Worm (Caenorhabditis elegans) whole organism, L2 larva: ENCODE measurements around the gene C25G6.3.

Experiments
- C34F6.9 ChIP-seq: fragments of 150-350 bp; optimal IDR thresholded peaks from 2 replicates; lab custom pipeline; 2014; ENCODE audit warnings: missing biosample characterization, missing genetic modification characterization
- F13H6.1 ChIP-seq: sonication (generic microtip); optimal IDR thresholded peaks from 2 replicates; lab custom pipeline; 2016; ENCODE audit warnings: missing genetic modification characterization, missing compliant biosample characterization
- R02D3.7 ChIP-seq: fragments of 150-350 bp; optimal IDR thresholded peaks from 2 replicates; lab custom pipeline; 2014; ENCODE audit warnings: missing biosample characterization, missing genetic modification characterization
- ZK546.5 ChIP-seq: sonication (generic microtip); optimal IDR thresholded peaks from 2 replicates; lab custom pipeline; 2017; ENCODE audit warnings: missing biosample characterization, missing genetic modification characterization
- alr-1 ChIP-seq: fragments of 150-350 bp; optimal IDR thresholded peaks from 2 replicates; lab custom pipeline; 2014; ENCODE audit warnings: missing biosample characterization, missing genetic modification characterization
- aly-2 ChIP-seq: fragments of 150-350 bp; optimal IDR thresholded peaks from 2 replicates; lab custom pipeline; 2014; ENCODE audit warnings: missing biosample characterization, missing genetic modification characterization
- blmp-1 ChIP-seq: sonication (generic microtip); optimal IDR thresholded peaks from 2 replicates; lab custom pipeline; 2017; ENCODE audit warnings: missing genetic modification characterization, mild to moderate bottlenecking, missing compliant biosample characterization, antibody characterized with exemption, moderate library complexity; ENCODE audit not compliant: insufficient read depth
- ceh-16 ChIP-seq: fragments of 150-350 bp; optimal IDR thresholded peaks from 2 replicates; lab custom pipeline; 2014; ENCODE audit warnings: missing biosample characterization, missing genetic modification characterization
- dmd-4 ChIP-seq: sonication (generic microtip); optimal IDR thresholded peaks from 2 replicates; lab custom pipeline; 2017; ENCODE audit warnings: missing biosample characterization, missing genetic modification characterization
- elt-1 ChIP-seq: fragments of 150-350 bp; optimal IDR thresholded peaks from 2 replicates; lab custom pipeline; 2014; ENCODE audit warnings: missing biosample characterization, missing genetic modification characterization
- fos-1 ChIP-seq: fragments of 150-350 bp; optimal IDR thresholded peaks from 2 replicates; lab custom pipeline; 2014; ENCODE audit warnings: missing biosample characterization, missing genetic modification characterization
- gmeb-1 ChIP-seq: fragments of 150-350 bp; optimal IDR thresholded peaks from 2 replicates; lab custom pipeline; 2014; ENCODE audit warnings: missing biosample characterization, missing genetic modification characterization
- lin-11 ChIP-seq: fragments of 150-350 bp; sonication (generic microtip); optimal IDR thresholded peaks from 2 replicates; lab custom pipeline; 2014; ENCODE audit warnings: missing biosample characterization, missing genetic modification characterization, inconsistent platforms, mixed read lengths
- lin-13 ChIP-seq: fragments of 150-350 bp; optimal IDR thresholded peaks from 2 replicates; lab custom pipeline; 2014; ENCODE audit warnings: missing biosample characterization, missing genetic modification reagents, missing genetic modification characterization
- lin-39 ChIP-seq: fragments of 150-350 bp; optimal IDR thresholded peaks from 2 replicates; lab custom pipeline; 2014; ENCODE audit warnings: missing biosample characterization, missing genetic modification reagents, missing genetic modification characterization
- lsy-2 ChIP-seq, 2 experiments: fragments of 150-350 bp in 1 of 2; sonication (generic microtip) in 1 of 2; optimal IDR thresholded peaks; 2 replicates each; lab custom pipeline; 2014 to 2017; ENCODE audit warnings: missing biosample characterization in 2 of 2, missing genetic modification characterization in 2 of 2
- mbf-1 ChIP-seq: sonication (generic microtip); optimal IDR thresholded peaks from 2 replicates; lab custom pipeline; 2017; ENCODE audit warnings: missing biosample characterization, missing genetic modification characterization
- nhr-10 ChIP-seq: sonication (generic microtip); optimal IDR thresholded peaks from 2 replicates; lab custom pipeline; 2017; ENCODE audit warnings: missing biosample characterization, missing genetic modification characterization
- nhr-12 ChIP-seq: fragments of 150-350 bp; optimal IDR thresholded peaks from 2 replicates; lab custom pipeline; 2014; ENCODE audit warnings: missing biosample characterization, missing genetic modification characterization
- nhr-23 ChIP-seq: fragments of 150-350 bp; optimal IDR thresholded peaks from 2 replicates; lab custom pipeline; 2014; ENCODE audit warnings: missing biosample characterization, missing genetic modification reagents, missing genetic modification characterization
- nhr-237 ChIP-seq: fragments of 150-350 bp; optimal IDR thresholded peaks from 2 replicates; lab custom pipeline; 2014; ENCODE audit warnings: missing biosample characterization, missing genetic modification characterization
- nhr-25 ChIP-seq: fragments of 150-350 bp; sonication (generic microtip); optimal IDR thresholded peaks from 3 replicates; lab custom pipeline; 2014; ENCODE audit warnings: missing biosample characterization, missing genetic modification characterization
- nhr-77 ChIP-seq: fragments of 150-350 bp; optimal IDR thresholded peaks from 2 replicates; lab custom pipeline; 2014; ENCODE audit warnings: missing biosample characterization, missing genetic modification characterization
- sem-4 ChIP-seq: fragments of 150-350 bp; optimal IDR thresholded peaks from 2 replicates; lab custom pipeline; 2014; ENCODE audit warnings: missing biosample characterization, missing genetic modification reagents, missing genetic modification characterization
- sma-9 ChIP-seq, 2 experiments: fragments of 150-350 bp in 1 of 2; sonication (generic microtip) in 1 of 2; optimal IDR thresholded peaks; 2 replicates each; lab custom pipeline; 2014 to 2016; ENCODE audit warnings: missing genetic modification characterization in 2 of 2, mild to moderate bottlenecking in 1 of 2, missing biosample characterization in 1 of 2, missing compliant biosample characterization in 1 of 2, missing genetic modification reagents in 1 of 2, moderate library complexity in 1 of 2
- snpc-4 ChIP-seq: fragments of 150-350 bp; optimal IDR thresholded peaks from 2 replicates; lab custom pipeline; 2014; ENCODE audit warnings: missing biosample characterization, missing genetic modification characterization
- unc-39 ChIP-seq: fragments of 150-350 bp; optimal IDR thresholded peaks from 2 replicates; lab custom pipeline; 2014; ENCODE audit warnings: missing biosample characterization, missing genetic modification characterization
- zag-1 ChIP-seq: fragments of 150-350 bp; optimal IDR thresholded peaks from 2 replicates; lab custom pipeline; 2014; ENCODE audit warnings: missing biosample characterization, missing genetic modification characterization
- ztf-11 ChIP-seq: sonication (generic microtip); optimal IDR thresholded peaks from 2 replicates; lab custom pipeline; 2017; ENCODE audit warnings: missing biosample characterization, missing genetic modification characterization
- ztf-4 ChIP-seq: fragments of 150-350 bp; optimal IDR thresholded peaks from 2 replicates; lab custom pipeline; 2014; ENCODE audit warnings: missing biosample characterization, missing genetic modification characterization

The C25G6.3 gene

DNA sequence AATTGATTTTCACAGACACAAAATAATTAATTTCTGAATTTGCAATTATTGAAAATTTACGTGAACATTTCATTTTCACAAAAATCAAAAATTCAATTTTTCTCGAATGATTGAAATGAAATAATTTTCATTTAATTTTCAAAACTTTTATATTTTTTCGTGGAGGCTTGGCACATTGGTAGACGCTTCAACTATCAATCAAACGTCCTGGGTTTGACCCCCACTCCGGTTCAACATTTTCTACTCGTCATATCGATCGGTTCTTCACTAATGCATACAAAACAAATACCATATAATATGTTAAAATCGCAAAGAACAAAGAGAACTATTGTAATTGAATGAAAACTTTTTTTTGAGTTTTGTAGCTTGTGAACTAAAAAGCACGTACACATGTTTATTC is 30.8 kb downstream of the C25G6.3 start:
- no peak for TF ChIP-seq gmeb-1 (tag; lab: Kevin White, UChicago)
- no peak for TF ChIP-seq alr-1
- TF ChIP-seq aly-2 (tag; lab: Kevin White, UChicago) = no peak
- TF ChIP-seq F13H6.1 = no peak
- TF ChIP-seq ceh-16 (tag; lab: Kevin White, UChicago) = no peak
- TF ChIP-seq mbf-1 = no peak

DNA sequence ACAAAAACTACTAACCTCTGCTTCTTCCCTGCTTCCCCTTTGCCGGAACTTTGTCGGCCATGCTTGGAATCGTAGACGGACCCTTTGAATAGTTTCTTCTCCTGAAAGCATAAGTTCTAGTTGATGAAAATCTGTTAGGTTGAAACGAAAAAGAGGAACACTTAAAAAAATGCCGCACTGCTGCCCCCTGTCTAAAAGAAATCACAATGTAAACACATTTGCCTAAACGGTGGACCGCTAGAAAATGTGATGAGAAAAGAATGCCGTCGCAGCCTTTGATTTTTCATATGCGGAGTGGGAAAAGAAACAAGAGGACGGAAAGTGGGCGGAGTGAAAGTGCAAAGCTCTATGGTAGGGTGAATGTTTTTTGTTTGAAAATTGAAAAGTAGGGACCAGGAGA is 32.7 kb downstream of the C25G6.3 start, which contains the start of gene T13G4.7:
TSS of gene T13G4.7 (minus strand) at position 101 of the 400 bp plus-strand sequence.
- TF ChIP-seq ZK546.5 (tag; lab: Kevin White, UChicago) = no peak
- no peak for TF ChIP-seq zag-1
- TF ChIP-seq gmeb-1 (tag; lab: Kevin White, UChicago) = no peak
- TF ChIP-seq lin-39 (tag; lab: Kevin White, UChicago) = no peak
- no peak for TF ChIP-seq nhr-237 (tag; lab: Kevin White, UChicago)
- TF ChIP-seq lsy-2 (tag; optimal IDR thresholded peaks at IDR 0.05; lab: Kevin White, UChicago) = no peak
- no peak for TF ChIP-seq elt-1 (tag; lab: Kevin White, UChicago)
- TF ChIP-seq sem-4 (tag; lab: Kevin White, UChicago) = no peak
- no peak for TF ChIP-seq lin-11 (tag; lab: Kevin White, UChicago)
- TF ChIP-seq nhr-23 = no peak
- no peak for TF ChIP-seq blmp-1 (tag; lab: Kevin White, UChicago)
- TF ChIP-seq R02D3.7 (tag; lab: Kevin White, UChicago) = no peak
- no peak for TF ChIP-seq unc-39 (tag; lab: Kevin White, UChicago)
- TF ChIP-seq nhr-12 (tag; lab: Kevin White, UChicago) = no peak
- no peak for TF ChIP-seq dmd-4 (tag; lab: Kevin White, UChicago)
- no peak for TF ChIP-seq C34F6.9 (tag; lab: Kevin White, UChicago)
- TF ChIP-seq mbf-1 = no peak

DNA sequence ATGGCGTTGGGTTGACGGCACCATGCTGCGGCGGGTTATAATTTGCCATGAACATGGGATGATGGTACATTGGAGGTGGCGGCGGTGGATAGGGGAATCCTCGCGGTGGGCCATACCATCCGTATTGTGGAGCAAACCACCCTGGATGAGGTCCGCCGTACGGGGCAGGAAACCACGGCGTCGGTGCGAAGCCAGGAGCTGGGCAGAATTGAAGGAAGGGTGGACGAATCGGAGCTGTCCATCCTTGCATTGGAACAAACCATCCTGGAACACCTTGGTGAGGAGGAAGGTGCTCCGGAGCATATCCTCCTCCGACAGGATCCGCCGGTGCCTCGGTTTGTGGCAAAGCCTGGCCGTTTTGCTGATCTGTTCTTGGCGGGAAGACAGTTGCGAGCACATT is 36.1 kb downstream of the C25G6.3 start:
- TF ChIP-seq mbf-1 = no peak
- no peak for TF ChIP-seq elt-1 (tag; lab: Kevin White, UChicago)
- TF ChIP-seq nhr-23 = no peak
- no peak for TF ChIP-seq nhr-10 (tag; lab: Kevin White, UChicago)
- no peak for TF ChIP-seq sma-9 (GFP tag; optimal IDR thresholded peaks at IDR 0.05; lab: Kevin White, UChicago)
- TF ChIP-seq sma-9 (tag; optimal IDR thresholded peaks at IDR 0.05; lab: Kevin White, UChicago) = no peak
- no peak for TF ChIP-seq nhr-77 (tag; lab: Kevin White, UChicago)
- no peak for TF ChIP-seq ztf-4 (tag; lab: Kevin White, UChicago)
- TF ChIP-seq lin-13 (GFP tag; lab: Kevin White, UChicago) = no peak
- TF ChIP-seq ceh-16 (tag; lab: Kevin White, UChicago) = no peak

DNA sequence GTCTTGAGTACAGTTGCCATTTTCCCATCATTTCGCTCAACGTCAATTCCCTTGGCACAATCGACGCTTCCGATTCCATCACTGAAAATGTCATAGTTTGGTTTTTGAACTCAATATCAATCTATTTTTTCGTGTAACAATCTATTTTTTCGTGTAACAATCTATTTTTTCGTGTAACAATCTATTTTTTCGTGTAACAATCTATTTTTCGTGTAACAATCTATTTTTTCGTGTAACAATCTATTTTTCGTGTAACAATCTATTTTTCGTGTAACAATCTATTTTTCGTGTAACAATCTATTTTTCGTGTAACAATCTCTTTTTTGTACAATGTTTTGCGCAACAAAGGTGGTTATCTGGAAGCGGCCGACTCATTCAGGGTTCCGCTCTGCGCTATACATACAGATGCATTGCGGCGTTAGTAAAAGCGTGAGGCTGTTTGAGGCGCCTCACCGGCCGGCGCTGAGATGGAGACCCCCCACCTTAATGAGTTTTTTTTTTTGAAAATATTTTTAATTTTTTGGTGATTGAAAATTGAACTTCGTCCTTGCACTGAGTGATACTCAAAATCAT is 43.4 kb downstream of the C25G6.3 start:
- peak; percentile 35 for TF ChIP-seq snpc-4
- TF ChIP-seq, all 48 proteins: peak for 1; not testable (repeated sequence) for 47

DNA sequence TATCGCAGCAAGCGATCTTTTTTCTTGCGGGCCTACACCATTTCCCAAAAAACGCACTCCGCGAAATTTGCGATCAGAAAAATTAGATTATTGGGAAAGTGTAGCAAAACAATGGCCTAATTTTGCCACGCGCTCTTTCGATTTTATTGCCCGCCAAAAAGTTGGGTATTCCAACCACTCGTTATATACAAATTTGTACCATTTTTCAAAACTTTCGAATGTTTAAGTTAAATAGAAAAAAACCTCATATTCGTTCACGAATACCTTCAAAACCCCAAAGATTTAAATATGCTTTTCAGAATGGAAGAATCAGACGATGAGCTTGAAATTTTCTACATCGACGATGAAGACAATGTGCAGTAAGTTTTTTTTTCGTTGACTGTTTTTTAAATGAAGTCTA is 45.9 kb downstream of the C25G6.3 start, which contains the start of gene T13G4.1:
TSS of gene T13G4.1 (plus strand) at position 301 of the 400 bp plus-strand sequence.
- TF ChIP-seq fos-1 (tag; lab: Kevin White, UChicago) (no peak), sma-9 (GFP tag; optimal IDR thresholded peaks at IDR 0.05; lab: Kevin White, UChicago) (no peak), sma-9 (tag; optimal IDR thresholded peaks at IDR 0.05; lab: Kevin White, UChicago) (no peak), snpc-4 (no peak), ZK546.5 (tag; lab: Kevin White, UChicago) (no peak), nhr-23 (no peak), F13H6.1 (no peak), ztf-11 (no peak), mbf-1 (no peak)

DNA sequence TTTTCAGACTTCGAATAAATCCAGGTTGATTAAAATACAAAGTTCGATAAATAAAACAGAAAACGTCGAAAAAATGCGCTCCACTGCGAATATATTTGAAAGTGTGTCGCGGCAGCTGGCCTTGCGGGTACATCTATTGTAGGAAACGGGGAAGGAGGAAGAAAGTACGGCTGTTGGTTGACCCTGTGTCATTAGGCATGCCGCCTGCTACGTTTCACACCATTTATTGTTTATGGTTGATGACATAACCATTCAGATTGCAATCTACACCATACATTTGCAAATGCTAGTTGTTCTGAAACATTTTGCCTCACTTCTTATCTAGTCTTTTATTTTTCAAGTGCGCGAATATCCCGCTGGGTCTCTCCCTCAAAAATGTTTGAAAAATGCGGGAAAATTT is 47.1 kb downstream of the C25G6.3 start, which contains the start of gene T13G4.4:
TSS of gene T13G4.4 (minus strand) at position 97 of the 400 bp plus-strand sequence.
- TF ChIP-seq nhr-25 (tag; lab: Kevin White, UChicago) = peak; percentile 22
- TF ChIP-seq fos-1 (tag; lab: Kevin White, UChicago) = no peak
- TF ChIP-seq, all 48 proteins: peak for 1
